Worm (Caenorhabditis elegans): Measurements from ENCODE around the gene F21G4.6.
A peak's percentile ranks its signal among the peaks of the same experiment; 100 is the strongest.

Gene F21G4.6

ce11 chrX:9893069-9893468, 24.2 kb downstream of the F21G4.6 start:
- TF ChIP-seq tlp-1 (tag; optimal IDR thresholded peaks at IDR 0.05) (no peak), pag-3 (tag; optimal IDR thresholded peaks at IDR 0.05; ENCODE audit: borderline replicate concordance, insufficient read depth) (no peak), lin-14 (GFP tag; optimal IDR thresholded peaks at IDR 0.05) (peak; percentile 59), blmp-1 (tag; optimal IDR thresholded peaks at IDR 0.05) (peak; percentile 87), nhr-85 (tag) (peak; percentile 73)

- TF ChIP-seq lin-14 (GFP tag; optimal IDR thresholded peaks at IDR 0.05) (peak; percentile 13), elt-2 (tag; optimal IDR thresholded peaks at IDR 0.05) (peak; percentile 13), nhr-12 (tag; optimal IDR thresholded peaks at IDR 0.05) (no peak)
Measured at ce11 chrX:9892323-9892722, 24.9 kb downstream of the F21G4.6 start, which contains the start of gene F21G4.1. TSS of gene F21G4.1 (minus strand) at chrX:9892328.

DNA sequence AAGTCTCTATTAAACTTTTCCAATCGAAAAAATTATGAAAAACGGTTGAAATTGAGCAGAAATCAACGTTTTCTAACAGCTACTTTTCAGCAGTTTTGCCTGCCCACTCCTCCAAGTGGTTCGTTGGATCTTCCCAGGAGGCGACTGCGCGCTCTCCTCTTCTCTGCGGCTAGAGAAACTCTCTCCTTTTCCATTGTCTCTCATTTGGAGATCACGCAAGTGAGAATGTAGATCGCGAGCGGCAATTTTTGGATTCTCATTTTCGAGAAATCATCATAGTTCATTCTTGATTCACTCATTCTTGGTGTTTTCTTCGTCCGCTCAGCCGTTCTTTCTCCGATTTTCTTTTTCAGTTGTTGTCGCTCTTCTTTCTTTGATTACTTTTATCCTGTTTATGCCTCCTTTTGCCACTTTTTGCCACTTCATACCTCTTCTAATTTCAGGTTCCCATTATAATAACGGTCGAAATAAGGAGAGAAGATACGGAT, 33.4 kb downstream of the F21G4.6 start, which contains the start of gene mrp-4:
Gene mrp-4, plus strand, starts transcription at position 438 of the 488 bp plus-strand sequence.
- no peak for TF ChIP-seq elt-3 (tag; optimal IDR thresholded peaks at IDR 0.05)
- TF ChIP-seq nhr-11 (tag; optimal IDR thresholded peaks at IDR 0.05), result no peak

DNA sequence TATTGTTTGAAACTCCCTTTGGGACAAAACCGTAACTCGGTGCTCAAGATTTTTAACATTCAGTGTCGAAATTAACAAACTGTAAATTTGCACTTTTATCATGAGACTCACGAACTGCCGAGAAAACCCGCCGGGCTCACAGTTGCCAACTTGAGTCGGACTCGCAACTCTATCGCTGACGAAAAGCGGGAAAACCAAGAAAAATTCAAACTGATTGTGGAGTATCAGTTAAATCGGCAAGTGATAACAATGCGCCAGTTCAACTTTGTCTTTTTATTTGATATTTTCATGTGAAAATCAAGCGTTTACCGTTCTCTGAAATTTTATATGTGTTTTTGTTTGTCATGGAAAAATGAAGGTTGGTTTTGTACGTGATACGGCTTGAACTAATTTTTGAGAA, 34.7 kb downstream of the F21G4.6 start:
- TF ChIP-seq ztf-11 (tag; optimal IDR thresholded peaks at IDR 0.05), result no peak
- TF ChIP-seq lsy-2 (tag; optimal IDR thresholded peaks at IDR 0.05), result no peak
- TF ChIP-seq egl-27 (tag; optimal IDR thresholded peaks at IDR 0.05), result no peak
- no peak for TF ChIP-seq nhr-76 (tag; optimal IDR thresholded peaks at IDR 0.05)
- TF ChIP-seq pag-3 (tag; optimal IDR thresholded peaks at IDR 0.05; ENCODE audit: borderline replicate concordance, insufficient read depth), result no peak
- no peak for TF ChIP-seq ceh-8 (GFP tag; optimal IDR thresholded peaks at IDR 0.05)
- no peak for TF ChIP-seq tbx-2 (tag; optimal IDR thresholded peaks at IDR 0.05)
- no peak for TF ChIP-seq unc-30 (tag; optimal IDR thresholded peaks at IDR 0.05)
- peak; percentile 55 for TF ChIP-seq elt-2 (tag; optimal IDR thresholded peaks at IDR 0.05)
- TF ChIP-seq C16A3.4 (tag; optimal IDR thresholded peaks at IDR 0.05), result no peak
- TF ChIP-seq tlp-1 (tag; optimal IDR thresholded peaks at IDR 0.05), result no peak
- TF ChIP-seq F16B12.6 (tag; optimal IDR thresholded peaks at IDR 0.05), result no peak
- TF ChIP-seq jun-1 (tag; optimal IDR thresholded peaks at IDR 0.05), result no peak
- no peak for TF ChIP-seq snpc-4 (tag; optimal IDR thresholded peaks at IDR 0.05)
- TF ChIP-seq efl-1 (optimal IDR thresholded peaks at IDR 0.05), result no peak
- peak in 1 of 2 experiments; percentile 62 for TF ChIP-seq efl-1 (GFP tag; optimal IDR thresholded peaks at IDR 0.05 in 1 of 2)
- no peak for TF ChIP-seq mep-1 (tag; optimal IDR thresholded peaks at IDR 0.05)

DNA sequence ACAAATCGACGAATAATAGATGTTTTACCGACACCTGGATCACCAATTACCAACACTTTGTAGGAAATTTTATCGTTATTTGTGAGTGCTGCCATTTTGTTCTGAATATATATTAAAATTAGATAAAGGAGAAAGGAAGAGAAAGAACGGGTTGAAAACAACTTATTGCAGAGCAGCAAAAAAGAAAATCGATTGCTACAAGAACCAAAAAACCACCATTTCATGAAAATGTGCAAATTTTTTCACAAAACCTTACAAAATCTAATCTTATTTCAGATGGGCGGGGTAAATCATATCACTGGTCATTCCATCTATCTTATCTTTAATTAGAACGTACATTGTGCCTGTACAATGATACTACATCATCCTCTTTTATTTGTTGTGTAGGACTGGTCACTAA, 35.1 kb downstream of the F21G4.6 start, which contains the start of gene glo-1:
Gene glo-1, minus strand, starts transcription at position 101 of the 400 bp plus-strand sequence.
- TF ChIP-seq nhr-76 (tag; optimal IDR thresholded peaks at IDR 0.05), result no peak
- no peak for TF ChIP-seq ceh-88 (GFP tag; IDR thresholded peaks at IDR 0.05)
- TF ChIP-seq F16B12.6 (tag; optimal IDR thresholded peaks at IDR 0.05), result no peak
- TF ChIP-seq fkh-8 (tag; optimal IDR thresholded peaks at IDR 0.05), result no peak
- TF ChIP-seq lsy-2 (tag; optimal IDR thresholded peaks at IDR 0.05), result no peak

ce11 chrX:9877117-9877516, 40.1 kb downstream of the F21G4.6 start, which contains the start of gene R07B1.9:
TSS of gene R07B1.9 (plus strand) at chrX:9877417.
- TF ChIP-seq rnt-1 (tag; optimal IDR thresholded peaks at IDR 0.05) (no peak), efl-1 (optimal IDR thresholded peaks at IDR 0.05) (no peak), efl-1 (GFP tag; optimal IDR thresholded peaks at IDR 0.05 in 1 of 2) (peak in 1 of 2 experiments; percentile 11)

- TF ChIP-seq mab-9 (GFP tag; IDR thresholded peaks at IDR 0.05), result no peak
- TF ChIP-seq elt-3 (tag; optimal IDR thresholded peaks at IDR 0.05), result no peak
- no peak for TF ChIP-seq ama-1 (optimal IDR thresholded peaks at IDR 0.05)
- TF ChIP-seq alr-1 (tag; optimal IDR thresholded peaks at IDR 0.05; ENCODE audit: borderline replicate concordance), result no peak
- TF ChIP-seq hlh-17 (GFP tag; optimal IDR thresholded peaks at IDR 0.05; ENCODE audit: borderline replicate concordance), result no peak
- no peak for TF ChIP-seq grh-1 (GFP tag; IDR thresholded peaks at IDR 0.05)
- no peak for TF ChIP-seq C34B4.2 (tag; optimal IDR thresholded peaks at IDR 0.05)
- no peak for TF ChIP-seq isw-1 (GFP tag; IDR thresholded peaks at IDR 0.05)
- TF ChIP-seq sup-37 (GFP tag; optimal IDR thresholded peaks at IDR 0.05), result no peak
- TF ChIP-seq fkh-8 (tag; optimal IDR thresholded peaks at IDR 0.05), result no peak
- TF ChIP-seq pqm-1 (tag; optimal IDR thresholded peaks at IDR 0.05), result no peak
- no peak for TF ChIP-seq fos-1 (tag; optimal IDR thresholded peaks at IDR 0.05)
- TF ChIP-seq tbx-2 (tag; optimal IDR thresholded peaks at IDR 0.05), result no peak
- no peak for TF ChIP-seq blmp-1 (tag; optimal IDR thresholded peaks at IDR 0.05)
- TF ChIP-seq nhr-237 (tag; optimal IDR thresholded peaks at IDR 0.05), result no peak
Measured at ce11 chrX:9872554-9872953, 44.7 kb downstream of the F21G4.6 start, which contains the start of gene R07B1.8. TSS of gene R07B1.8 (minus strand) at chrX:9872654.
